Worm (Caenorhabditis elegans): Measurements from ENCODE around the gene C18H9.6.

The C18H9.6 gene

ce11 chrII:6729331-6729730, 27.9 kb upstream of the C18H9.6 start, which contains the start of gene T14B4.8:
TSS of gene T14B4.8 (minus strand) at chrII:6729390.
- TF ChIP-seq ama-1 (optimal IDR thresholded peaks at IDR 0.05): no peak
- no peak for TF ChIP-seq hlh-4 (tag; optimal IDR thresholded peaks at IDR 0.05)
- TF ChIP-seq lin-15B (tag; optimal IDR thresholded peaks at IDR 0.05): no peak
- TF ChIP-seq nhr-84 (tag; optimal IDR thresholded peaks at IDR 0.05): no peak
- TF ChIP-seq ztf-11 (tag; optimal IDR thresholded peaks at IDR 0.05): no peak
- TF ChIP-seq C34B4.2 (tag; optimal IDR thresholded peaks at IDR 0.05): no peak
- no peak for TF ChIP-seq sox-4 (tag; optimal IDR thresholded peaks at IDR 0.05)
- TF ChIP-seq unc-130 (tag; optimal IDR thresholded peaks at IDR 0.05): no peak
- TF ChIP-seq egl-27 (tag; optimal IDR thresholded peaks at IDR 0.05): no peak
- no peak for TF ChIP-seq dpl-1 (GFP tag; optimal IDR thresholded peaks at IDR 0.05)
- no peak for TF ChIP-seq unc-30 (tag; optimal IDR thresholded peaks at IDR 0.05)
- TF ChIP-seq ceh-63 (GFP tag; optimal IDR thresholded peaks at IDR 0.05): no peak
- TF ChIP-seq pax-3 (tag; optimal IDR thresholded peaks at IDR 0.05): no peak
- TF ChIP-seq tbx-2 (tag; optimal IDR thresholded peaks at IDR 0.05): no peak
- TF ChIP-seq aly-2 (tag; optimal IDR thresholded peaks at IDR 0.05): no peak
- no peak for TF ChIP-seq zip-4 (GFP tag; optimal IDR thresholded peaks at IDR 0.05)
- TF ChIP-seq ztf-4 (tag; optimal IDR thresholded peaks at IDR 0.05): no peak
- TF ChIP-seq nhr-28 (tag; optimal IDR thresholded peaks at IDR 0.05): no peak
- no peak for TF ChIP-seq snpc-4 (tag; optimal IDR thresholded peaks at IDR 0.05)
- TF ChIP-seq ceh-8 (GFP tag; optimal IDR thresholded peaks at IDR 0.05): no peak
- TF ChIP-seq ets-5 (GFP tag; IDR thresholded peaks at IDR 0.05): no peak
- TF ChIP-seq sptf-1 (tag; optimal IDR thresholded peaks at IDR 0.05): no peak
- TF ChIP-seq ces-1 (GFP tag; optimal IDR thresholded peaks at IDR 0.05): no peak
- TF ChIP-seq lin-35 (GFP tag; optimal IDR thresholded peaks at IDR 0.05): peak in 1 of 2 experiments; percentile 11
- no peak for TF ChIP-seq hpl-2 (GFP tag; optimal IDR thresholded peaks at IDR 0.05)
- TF ChIP-seq xbp-1 (tag; optimal IDR thresholded peaks at IDR 0.05): no peak
- TF ChIP-seq nhr-20 (tag; optimal IDR thresholded peaks at IDR 0.05): no peak
- no peak for TF ChIP-seq fos-1 (tag; optimal IDR thresholded peaks at IDR 0.05)
- TF ChIP-seq aha-1 (tag; optimal IDR thresholded peaks at IDR 0.05): no peak
- TF ChIP-seq zag-1 (tag; optimal IDR thresholded peaks at IDR 0.05): no peak
- no peak for TF ChIP-seq nhr-11 (tag; optimal IDR thresholded peaks at IDR 0.05)
- TF ChIP-seq efl-3 (GFP tag; optimal IDR thresholded peaks at IDR 0.05): no peak
- no peak for TF ChIP-seq fkh-8 (tag; optimal IDR thresholded peaks at IDR 0.05)
- TF ChIP-seq fkh-4 (tag; optimal IDR thresholded peaks at IDR 0.05; ENCODE audit: borderline replicate concordance): no peak
- TF ChIP-seq C16A3.4 (tag; optimal IDR thresholded peaks at IDR 0.05): no peak
- peak in 1 of 2 experiments; percentile 27 for TF ChIP-seq lsy-2 (tag; optimal IDR thresholded peaks at IDR 0.05)
- TF ChIP-seq swsn-7 (tag; optimal IDR thresholded peaks at IDR 0.05): no peak
- no peak for TF ChIP-seq pqm-1 (tag; optimal IDR thresholded peaks at IDR 0.05)
- no peak for TF ChIP-seq nhr-237 (tag; optimal IDR thresholded peaks at IDR 0.05)
- no peak for TF ChIP-seq sup-37 (GFP tag; optimal IDR thresholded peaks at IDR 0.05)
- TF ChIP-seq jun-1 (tag; optimal IDR thresholded peaks at IDR 0.05): no peak
- peak; percentile 6; the same call in 1 of the 2 replicates for TF ChIP-seq isw-1 (GFP tag; IDR thresholded peaks at IDR 0.05)
- TF ChIP-seq vab-15 (tag; optimal IDR thresholded peaks at IDR 0.05): no peak
- TF ChIP-seq fkh-10 (GFP tag; optimal IDR thresholded peaks at IDR 0.05): peak; percentile 33
- TF ChIP-seq nhr-47 (tag; optimal IDR thresholded peaks at IDR 0.05): no peak
- TF ChIP-seq unc-98 (GFP tag; IDR thresholded peaks at IDR 0.05): no peak
- no peak for TF ChIP-seq nhr-76 (tag; optimal IDR thresholded peaks at IDR 0.05)
- no peak for TF ChIP-seq nhr-90 (tag; optimal IDR thresholded peaks at IDR 0.05; ENCODE audit: poor library complexity)
- no peak for TF ChIP-seq skn-1 (tag; optimal IDR thresholded peaks at IDR 0.05)
- peak in 1 of 3 experiments; percentile 32 for TF ChIP-seq ceh-82 (tag; optimal IDR thresholded peaks at IDR 0.05)
- TF ChIP-seq alr-1 (tag; optimal IDR thresholded peaks at IDR 0.05; ENCODE audit: borderline replicate concordance): no peak
- TF ChIP-seq egl-13 (tag; optimal IDR thresholded peaks at IDR 0.05): no peak
- no peak for TF ChIP-seq elt-3 (tag; optimal IDR thresholded peaks at IDR 0.05)
- no peak for TF ChIP-seq hlh-17 (GFP tag; optimal IDR thresholded peaks at IDR 0.05; ENCODE audit: borderline replicate concordance)

Measured in whole organism, L1 larva.